Fruit fly (Drosophila melanogaster) whole organism, prepupa: ENCODE results near the gene dmrt99B.

Experiments used
- Blimp-1 ChIP-seq: fragments of 200-800 bp; sonication (Bioruptor generic); optimal IDR thresholded peaks from 3 replicates; lab custom pipeline; 2017; ENCODE audit warnings: missing biosample characterization, missing genetic modification characterization, mild to moderate bottlenecking, moderate library complexity, missing genetic modification reagents
- CG10669 ChIP-seq: fragments of 200-800 bp; sonication (Bioruptor generic); optimal IDR thresholded peaks from 3 replicates; lab custom pipeline; 2018; ENCODE audit warnings: missing biosample characterization, mild to moderate bottlenecking, missing genetic modification characterization, moderate library complexity
- CG11294 ChIP-seq: fragments of 200-800 bp; sonication (Bioruptor generic); IDR thresholded peaks from 2 replicates; pipeline ENCODE4 v1.3.6; 2022; ENCODE audit warnings: missing biosample characterization, missing genetic modification characterization
- CG11762 ChIP-seq: fragments of 200-800 bp; sonication (Bioruptor generic); optimal IDR thresholded peaks from 3 replicates; lab custom pipeline; 2016; ENCODE audit warnings: missing biosample characterization, missing genetic modification characterization; ENCODE audit not compliant: insufficient read depth
- CG15336 ChIP-seq: fragments of 200-800 bp; sonication (Bioruptor generic); IDR thresholded peaks from 2 replicates; pipeline ENCODE4 v1.3.6; 2022; ENCODE audit warnings: missing biosample characterization, missing genetic modification characterization
- CG1621 ChIP-seq: fragments of 200-800 bp; sonication (Bioruptor generic); optimal IDR thresholded peaks from 3 replicates; lab custom pipeline; 2018; ENCODE audit warnings: missing biosample characterization, mild to moderate bottlenecking, missing genetic modification characterization
- CG31627 ChIP-seq: fragments of 200-800 bp; sonication (Bioruptor generic); optimal IDR thresholded peaks from 3 replicates; lab custom pipeline; 2016; ENCODE audit warnings: missing biosample characterization, missing genetic modification characterization
- CG32006 ChIP-seq: fragments of 200-800 bp; sonication (Bioruptor generic); optimal IDR thresholded peaks from 3 replicates; lab custom pipeline; 2017; ENCODE audit warnings: missing biosample characterization, mild to moderate bottlenecking, missing genetic modification characterization
- CG3919 ChIP-seq: fragments of 200-800 bp; sonication (Bioruptor generic); optimal IDR thresholded peaks from 3 replicates; lab custom pipeline; 2016; ENCODE audit warnings: missing biosample characterization, missing genetic modification characterization
- CG4318 ChIP-seq: fragments of 200-800 bp; sonication (Bioruptor generic); optimal IDR thresholded peaks from 3 replicates; lab custom pipeline; 2017; ENCODE audit warnings: missing biosample characterization, mild to moderate bottlenecking, missing genetic modification characterization
- CG6163 ChIP-seq: fragments of 200-800 bp; sonication (Bioruptor generic); IDR thresholded peaks from 3 replicates; pipeline ENCODE4 v1.3.6; 2022; ENCODE audit warnings: missing biosample characterization, missing genetic modification characterization
- CG6276 ChIP-seq: fragments of 200-800 bp; sonication (Bioruptor generic); optimal IDR thresholded peaks from 2 replicates; lab custom pipeline; 2017; ENCODE audit warnings: missing biosample characterization, mild to moderate bottlenecking, missing genetic modification characterization
- CG6792 ChIP-seq: fragments of 200-800 bp; sonication (Bioruptor generic); optimal IDR thresholded peaks from 3 replicates; lab custom pipeline; 2016; ENCODE audit warnings: missing biosample characterization, missing genetic modification characterization
- CG6808 ChIP-seq: fragments of 200-800 bp; sonication (Bioruptor generic); optimal IDR thresholded peaks from 3 replicates; lab custom pipeline; 2017; ENCODE audit warnings: missing biosample characterization, missing genetic modification characterization, mild to moderate bottlenecking, moderate library complexity, missing genetic modification reagents
- CG6854 ChIP-seq: fragments of 200-800 bp; sonication (Bioruptor generic); optimal IDR thresholded peaks from 2 replicates; lab custom pipeline; 2017; ENCODE audit warnings: missing biosample characterization, mild to moderate bottlenecking, missing genetic modification characterization
- CG7368 ChIP-seq: fragments of 200-800 bp; sonication (Bioruptor generic); optimal IDR thresholded peaks from 3 replicates; lab custom pipeline; 2016; ENCODE audit warnings: missing biosample characterization, missing genetic modification characterization
- CG8119 ChIP-seq: fragments of 200-800 bp; sonication (Bioruptor generic); IDR thresholded peaks from 3 replicates; pipeline ENCODE4 v1.3.6; 2022; ENCODE audit warnings: missing biosample characterization, missing genetic modification characterization
- CG8319 ChIP-seq: fragments of 200-800 bp; sonication (Bioruptor generic); optimal IDR thresholded peaks from 3 replicates; lab custom pipeline; 2016; ENCODE audit warnings: missing biosample characterization, missing genetic modification characterization
- CG8632 ChIP-seq: fragments of 200-800 bp; sonication (Bioruptor generic); optimal IDR thresholded peaks from 3 replicates; lab custom pipeline; 2016; ENCODE audit warnings: missing biosample characterization, missing genetic modification characterization
- Eip75B ChIP-seq: fragments of 200-800 bp; sonication (Bioruptor generic); optimal IDR thresholded peaks from 3 replicates; lab custom pipeline; 2016; ENCODE audit warnings: missing biosample characterization, missing genetic modification characterization
- Eip93F ChIP-seq: fragments of 200-800 bp; sonication (Bioruptor generic); optimal IDR thresholded peaks from 2 replicates; lab custom pipeline; 2016; ENCODE audit warnings: missing biosample characterization, mild to moderate bottlenecking, missing genetic modification characterization
- Gug ChIP-seq: fragments of 200-800 bp; sonication (Bioruptor generic); IDR thresholded peaks from 2 replicates; pipeline ENCODE4 v1.3.6; 2022; ENCODE audit warnings: missing biosample characterization, missing genetic modification characterization
- Hr39 ChIP-seq: fragments of 200-800 bp; sonication (Bioruptor generic); optimal IDR thresholded peaks from 2 replicates; lab custom pipeline; 2016; ENCODE audit warnings: missing biosample characterization, missing genetic modification characterization
- Lpt ChIP-seq: fragments of 200-800 bp; sonication (Bioruptor generic); optimal IDR thresholded peaks from 3 replicates; lab custom pipeline; 2016; ENCODE audit warnings: missing biosample characterization, missing genetic modification characterization
- Met ChIP-seq: fragments of 200-800 bp; sonication (Bioruptor generic); optimal IDR thresholded peaks from 3 replicates; lab custom pipeline; 2016; ENCODE audit warnings: missing biosample characterization, missing genetic modification characterization
- OdsH ChIP-seq: fragments of 200-800 bp; sonication (Bioruptor generic); optimal IDR thresholded peaks from 3 replicates; lab custom pipeline; 2016; ENCODE audit warnings: missing biosample characterization, missing genetic modification characterization
- Sox102F ChIP-seq: fragments of 200-800 bp; sonication (Bioruptor generic); optimal IDR thresholded peaks from 2 replicates; lab custom pipeline; 2016; ENCODE audit warnings: missing biosample characterization, mild to moderate bottlenecking, missing genetic modification characterization
- Sox14 ChIP-seq: fragments of 200-800 bp; sonication (Bioruptor generic); optimal IDR thresholded peaks from 3 replicates; lab custom pipeline; 2016; ENCODE audit warnings: missing biosample characterization, missing genetic modification characterization
- Sox15 ChIP-seq: fragments of 200-800 bp; sonication (Bioruptor generic); optimal IDR thresholded peaks from 3 replicates; lab custom pipeline; 2016; ENCODE audit warnings: missing biosample characterization, missing genetic modification characterization
- achi ChIP-seq: fragments of 200-800 bp; sonication (Bioruptor generic); optimal IDR thresholded peaks from 3 replicates; lab custom pipeline; 2016; ENCODE audit warnings: missing biosample characterization, missing genetic modification characterization
- acj6 ChIP-seq: fragments of 200-800 bp; sonication (Bioruptor generic); optimal IDR thresholded peaks from 3 replicates; lab custom pipeline; 2016; ENCODE audit warnings: missing biosample characterization, missing genetic modification characterization
- cyc ChIP-seq: fragments of 200-800 bp; sonication (Bioruptor generic); optimal IDR thresholded peaks from 3 replicates; lab custom pipeline; 2016; ENCODE audit warnings: missing biosample characterization, missing genetic modification characterization
- dac ChIP-seq: fragments of 200-800 bp; sonication (Bioruptor generic); optimal IDR thresholded peaks from 2 replicates; lab custom pipeline; 2017; ENCODE audit warnings: missing biosample characterization, mild to moderate bottlenecking, missing genetic modification characterization
- eg ChIP-seq: fragments of 200-800 bp; sonication (Bioruptor generic); IDR thresholded peaks from 3 replicates; pipeline ENCODE4 v1.3.6; 2022; ENCODE audit warnings: missing biosample characterization, missing genetic modification characterization
- esn ChIP-seq: fragments of 200-800 bp; sonication (Bioruptor generic); optimal IDR thresholded peaks from 2 replicates; lab custom pipeline; 2016; ENCODE audit warnings: missing biosample characterization, mild to moderate bottlenecking, missing genetic modification characterization, moderate library complexity
- fd85E ChIP-seq: fragments of 200-800 bp; sonication (Bioruptor generic); optimal IDR thresholded peaks from 3 replicates; lab custom pipeline; 2016; ENCODE audit warnings: missing biosample characterization, missing genetic modification characterization
- fkh ChIP-seq: fragments of 200-800 bp; sonication (Bioruptor generic); optimal IDR thresholded peaks from 3 replicates; lab custom pipeline; 2017; ENCODE audit warnings: missing biosample characterization, mild to moderate bottlenecking, missing genetic modification characterization, moderate library complexity
- net ChIP-seq: fragments of 200-800 bp; sonication (Bioruptor generic); optimal IDR thresholded peaks from 3 replicates; lab custom pipeline; 2016; ENCODE audit warnings: missing biosample characterization, missing genetic modification characterization
- pdm3 ChIP-seq: fragments of 200-800 bp; sonication (Bioruptor generic); optimal IDR thresholded peaks from 3 replicates; lab custom pipeline; 2016; ENCODE audit warnings: missing biosample characterization, missing genetic modification characterization
- salr ChIP-seq, 2 experiments: fragments of 200-800 bp; sonication (Bioruptor generic); optimal IDR thresholded peaks; 3 replicates each; lab custom pipeline; 2016 to 2018; ENCODE audit warnings: missing biosample characterization in 2 of 2, missing genetic modification characterization in 2 of 2, mild to moderate bottlenecking in 1 of 2
- spab ChIP-seq: fragments of 200-800 bp; sonication (Bioruptor generic); optimal IDR thresholded peaks from 2 replicates; lab custom pipeline; 2017; ENCODE audit warnings: missing biosample characterization, mild to moderate bottlenecking, missing genetic modification characterization, missing genetic modification reagents
- ss ChIP-seq, 2 experiments: fragments of 200-800 bp; sonication (Bioruptor generic); optimal IDR thresholded peaks; 2 replicates in 1 of 2; 3 replicates in 1 of 2; lab custom pipeline; 2017 to 2018; ENCODE audit warnings: mild to moderate bottlenecking in 2 of 2, missing biosample characterization in 2 of 2, missing genetic modification characterization in 2 of 2, moderate library complexity in 1 of 2
- svp ChIP-seq: fragments of 200-800 bp; sonication (Bioruptor generic); peaks from one replicate; lab custom pipeline; 2016; ENCODE audit warnings: missing biosample characterization, missing genetic modification characterization
- topi ChIP-seq: fragments of 200-800 bp; sonication (Bioruptor generic); optimal IDR thresholded peaks from 3 replicates; lab custom pipeline; 2016; ENCODE audit warnings: missing biosample characterization, missing genetic modification characterization
- vri ChIP-seq: fragments of 200-800 bp; sonication (Bioruptor generic); optimal IDR thresholded peaks from 3 replicates; lab custom pipeline; 2016; ENCODE audit warnings: missing biosample characterization, mild to moderate bottlenecking, missing genetic modification characterization

dmrt99B gene

dm6 chr3R:29725577-29726240 is 33.3 kb downstream of the dmrt99B start, which contains the start of gene Kul (continued):
- TF ChIP-seq CG6792 (GFP tag; lab: Kevin White, UChicago) = no peak
- peak; percentile 41 for TF ChIP-seq dac (GFP tag; lab: Kevin White, UChicago)
- peak; percentile 26 for TF ChIP-seq cyc (GFP tag; lab: Kevin White, UChicago)
- peak; percentile 55 for TF ChIP-seq net (GFP tag; lab: Kevin White, UChicago)
- peak; percentile 33 for TF ChIP-seq spab
- peak; percentile 62 to 76 for TF ChIP-seq ss (GFP tag; optimal IDR thresholded peaks at IDR 0.05; lab: Kevin White, UChicago)
- TF ChIP-seq Hr39 (GFP tag; lab: Kevin White, UChicago) = no peak
- peak; percentile 11 for TF ChIP-seq esn (GFP tag; lab: Kevin White, UChicago)
- no peak for TF ChIP-seq Sox102F (GFP tag; lab: Kevin White, UChicago)
- no peak for TF ChIP-seq CG7368
- TF ChIP-seq achi = peak; percentile 34
- peak; percentile 34 for TF ChIP-seq CG6854 (GFP tag; lab: Kevin White, UChicago)
- TF ChIP-seq Sox14 (GFP tag; lab: Kevin White, UChicago) = peak; percentile 27
- no peak for TF ChIP-seq Eip75B
- peak in 1 of 2 experiments; percentile 60 for TF ChIP-seq salr (GFP tag; optimal IDR thresholded peaks at IDR 0.05; lab: Kevin White, UChicago)
- no peak for TF ChIP-seq fkh
- TF ChIP-seq acj6 = no peak
- peak; percentile 24 for TF ChIP-seq CG31627 (GFP tag; lab: Kevin White, UChicago)
- no peak for TF ChIP-seq CG15336
- TF ChIP-seq fd85E (GFP tag; lab: Kevin White, UChicago) = no peak
- no peak for TF ChIP-seq OdsH (GFP tag; lab: Kevin White, UChicago)
- no peak for TF ChIP-seq CG4318 (GFP tag; lab: Kevin White, UChicago)
- TF ChIP-seq, all 60 proteins: peak for 26

dm6 chr3R:29726277-29726676 is 33.9 kb downstream of the dmrt99B start:
- peak; percentile 24; the same call in 2 of the 3 replicates for TF ChIP-seq CG6163
- TF ChIP-seq CG6276 (GFP tag; lab: Kevin White, UChicago) = no peak
- no peak for TF ChIP-seq Sox15

- TF ChIP-seq Eip93F (GFP tag; lab: Kevin White, UChicago) = peak; percentile 95
- TF ChIP-seq eg (GFP tag; lab: Robert Waterston, UW) = peak; percentile 100
- peak; percentile 100 for TF ChIP-seq CG6163
- peak; percentile 99 for TF ChIP-seq CG6792 (GFP tag; lab: Kevin White, UChicago)
- TF ChIP-seq CG11294 (GFP tag; lab: Robert Waterston, UW) = peak; percentile 100
- peak; percentile 97 for TF ChIP-seq CG8632
- peak; percentile 99 for TF ChIP-seq CG31627 (GFP tag; lab: Kevin White, UChicago)
- TF ChIP-seq pdm3 = peak; percentile 99
- TF ChIP-seq acj6 = peak; percentile 99
- peak; percentile 98 for TF ChIP-seq Lpt (GFP tag; lab: Kevin White, UChicago)
- peak; percentile 100 for TF ChIP-seq svp
- peak; percentile 97 for TF ChIP-seq CG4318 (GFP tag; lab: Kevin White, UChicago)
- peak; percentile 98 for TF ChIP-seq vri (GFP tag; lab: Kevin White, UChicago)
- TF ChIP-seq CG1621 (tag; lab: Kevin White, UChicago) = peak; percentile 98
- peak; percentile 99 for TF ChIP-seq CG11762 (GFP tag; lab: Kevin White, UChicago)
- peak; percentile 96 for TF ChIP-seq Blimp-1
- TF ChIP-seq CG10669 (GFP tag; lab: Kevin White, UChicago) = peak; percentile 99
- TF ChIP-seq CG6276 (GFP tag; lab: Kevin White, UChicago) = peak; percentile 98
- TF ChIP-seq CG7368 = peak; percentile 99
- TF ChIP-seq topi (GFP tag; lab: Kevin White, UChicago) = peak; percentile 100
- peak; percentile 99 for TF ChIP-seq Sox15
- peak; percentile 100 for TF ChIP-seq CG8119 (GFP tag; lab: Robert Waterston, UW)
- peak; percentile 98 for TF ChIP-seq CG6808 (GFP tag; lab: Kevin White, UChicago)
- peak; percentile 97 for TF ChIP-seq CG6854 (GFP tag; lab: Kevin White, UChicago)
- peak; percentile 99 for TF ChIP-seq esn (GFP tag; lab: Kevin White, UChicago)
- TF ChIP-seq CG3919 = peak; percentile 99
- TF ChIP-seq salr (GFP tag; optimal IDR thresholded peaks at IDR 0.05; lab: Kevin White, UChicago) = peak; percentile 96 to 97
- peak; percentile 99 for TF ChIP-seq Met
- peak; percentile 98 for TF ChIP-seq achi
- TF ChIP-seq Hr39 (GFP tag; lab: Kevin White, UChicago) = peak; percentile 99
- peak; percentile 98 for TF ChIP-seq CG32006 (GFP tag; lab: Kevin White, UChicago)
- peak; percentile 99 for TF ChIP-seq Eip75B
- peak; percentile 100 for TF ChIP-seq Gug
- peak; percentile 96 for TF ChIP-seq fd85E (GFP tag; lab: Kevin White, UChicago)
- peak; percentile 99 for TF ChIP-seq CG8319 (GFP tag; lab: Kevin White, UChicago)
Observed at dm6 chr3R:29736678-29737093, 44.3 kb downstream of the dmrt99B start, which contains the start of the genes CG7601 and CIA30. Gene CG7601 (minus strand): TSS chr3R:29736745. Gene CIA30 (plus strand): TSS chr3R:29736965.
